Worm (Caenorhabditis elegans): Measurements from ENCODE around the gene M01H9.3.

Gene M01H9.3

DNA sequence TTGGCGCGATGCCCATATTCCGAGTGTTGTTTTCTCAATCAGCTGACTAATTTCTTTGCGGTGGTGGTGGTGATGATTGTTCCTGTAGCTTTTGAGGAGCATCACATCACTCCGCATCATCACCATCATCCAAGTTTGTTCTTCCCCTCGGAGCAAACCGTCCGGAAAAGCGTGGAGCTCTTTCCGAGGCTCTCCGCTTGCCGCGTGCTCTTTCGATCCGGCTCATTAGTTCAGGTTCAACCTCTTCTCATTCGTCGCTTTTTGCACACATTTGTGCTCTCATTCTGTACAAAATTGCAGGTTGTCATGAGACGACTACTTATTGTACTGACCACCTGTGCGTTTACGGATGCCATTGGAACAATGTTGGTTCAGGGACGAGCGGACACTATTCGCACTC is 11.7 kb downstream of the M01H9.3 start, which contains the start of gene M01H9.5:
Gene M01H9.5 (plus strand): TSS at position 301 of the 400 bp plus-strand sequence.
- TF ChIP-seq W03F9.2 (tag; optimal IDR thresholded peaks at IDR 0.05) = no peak
- TF ChIP-seq him-1 (tag; optimal IDR thresholded peaks at IDR 0.05) = no peak
- no peak for TF ChIP-seq dao-5 (tag; optimal IDR thresholded peaks at IDR 0.05)

DNA sequence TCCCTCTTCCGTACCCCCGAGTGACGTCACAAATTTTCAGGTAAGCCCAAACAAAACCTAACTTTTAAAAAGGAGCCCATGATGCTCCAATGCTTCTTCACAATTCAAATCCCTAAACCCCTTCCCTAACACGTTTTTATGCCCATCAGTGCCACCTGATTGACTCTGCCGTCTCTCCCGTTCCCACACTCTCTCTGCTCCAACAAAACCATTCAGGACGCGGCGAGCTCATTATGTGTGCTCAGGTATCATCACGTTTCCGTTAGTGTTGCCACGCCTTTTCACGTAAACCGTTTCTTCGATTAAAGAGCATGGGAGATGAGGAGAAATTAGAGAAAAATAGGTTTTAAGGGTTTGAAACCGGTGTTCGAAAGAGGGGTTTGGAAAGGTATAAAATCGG is 13.7 kb downstream of the M01H9.3 start, which contains the start of gene M01H9.2:
Gene M01H9.2 (minus strand): TSS at position 101 of the 400 bp plus-strand sequence.
- no peak for TF ChIP-seq dao-5 (tag; optimal IDR thresholded peaks at IDR 0.05)
- no peak for TF ChIP-seq him-1 (tag; optimal IDR thresholded peaks at IDR 0.05)
- no peak for TF ChIP-seq W03F9.2 (tag; optimal IDR thresholded peaks at IDR 0.05)

DNA sequence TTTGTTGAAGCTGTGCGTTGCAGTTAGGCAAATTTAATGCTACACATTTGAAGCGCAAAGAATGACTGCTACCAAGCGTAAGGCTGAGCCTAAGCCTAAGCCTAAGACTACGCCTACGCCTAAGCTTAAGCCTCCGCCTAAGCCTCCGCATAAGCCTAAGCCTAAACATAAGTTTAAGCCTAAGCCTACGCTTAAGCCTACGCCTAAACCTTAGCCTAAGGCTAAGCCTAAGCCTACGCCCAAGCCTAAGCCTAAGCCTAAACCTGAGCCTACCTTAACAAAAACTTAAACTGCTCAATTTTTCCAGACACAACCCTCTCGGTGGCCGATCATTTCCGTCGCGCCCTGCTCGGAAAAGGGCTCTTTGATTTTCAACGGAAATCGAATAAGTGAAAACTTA is 17.5 kb downstream of the M01H9.3 start:
- TF ChIP-seq dao-5 (tag; optimal IDR thresholded peaks at IDR 0.05) = no peak
- TF ChIP-seq him-1 (tag; optimal IDR thresholded peaks at IDR 0.05) = no peak
- TF ChIP-seq W03F9.2 (tag; optimal IDR thresholded peaks at IDR 0.05) = no peak

DNA sequence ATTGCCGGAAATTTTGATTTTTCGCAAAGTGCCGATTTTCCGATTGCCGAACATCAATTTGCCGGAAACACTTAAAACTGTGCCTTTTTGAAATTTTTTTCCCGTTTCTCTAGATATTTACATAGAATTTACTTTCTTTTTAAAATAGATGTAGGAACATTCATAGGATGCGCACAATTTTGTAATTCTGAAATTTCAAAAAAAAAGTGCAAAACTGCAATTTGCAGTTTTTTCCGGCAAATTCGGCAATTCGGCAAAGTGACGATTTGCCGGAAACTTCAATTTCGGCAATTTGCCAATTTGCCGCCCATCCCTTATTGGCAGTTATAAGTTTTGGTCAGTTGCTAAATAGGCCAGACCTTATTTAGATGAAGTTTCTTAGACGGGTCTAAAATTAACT is 20.2 kb downstream of the M01H9.3 start:
- no peak for TF ChIP-seq W03F9.2 (tag; optimal IDR thresholded peaks at IDR 0.05)
- no peak for TF ChIP-seq him-1 (tag; optimal IDR thresholded peaks at IDR 0.05)
- no peak for TF ChIP-seq dao-5 (tag; optimal IDR thresholded peaks at IDR 0.05)

DNA sequence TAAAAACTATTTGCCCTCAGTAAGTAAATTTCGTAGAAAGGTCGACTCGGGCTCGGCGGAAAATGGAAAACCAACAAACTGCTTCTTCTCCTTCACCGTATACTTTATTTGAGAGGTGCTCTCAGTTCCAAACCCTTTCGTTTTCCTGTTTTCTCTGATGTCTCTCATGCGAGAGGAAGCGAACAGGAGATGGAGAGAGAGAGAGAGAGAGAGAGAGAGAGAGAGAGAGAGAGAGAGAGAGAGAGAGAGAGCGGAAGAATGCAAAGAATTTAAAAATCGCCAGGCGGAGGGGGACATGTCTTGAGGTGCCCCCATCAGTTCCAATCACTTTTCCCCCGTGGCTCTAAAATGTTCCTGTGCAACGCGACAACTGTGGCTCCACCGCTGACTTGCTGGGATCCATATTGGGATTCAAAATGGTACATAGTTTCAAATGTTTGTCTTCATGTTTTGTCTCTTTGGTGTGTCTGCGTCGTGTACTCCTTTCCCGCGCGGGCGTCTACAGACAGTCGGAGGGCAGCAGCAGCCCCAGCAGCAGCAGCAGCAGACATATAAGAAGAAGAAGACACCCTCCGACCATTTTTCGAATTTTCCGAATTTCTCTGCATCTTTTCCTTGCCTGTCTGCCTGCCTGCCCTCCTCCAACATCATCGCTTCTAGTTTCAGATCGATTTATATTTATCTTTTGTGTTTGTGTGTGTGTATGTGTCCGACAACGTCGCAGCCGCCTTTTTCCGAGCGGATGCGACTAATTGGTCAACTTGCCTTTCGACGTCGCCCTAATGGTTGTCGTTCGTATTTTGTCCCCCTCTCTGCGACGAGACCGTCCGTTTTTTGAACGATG is 22.3 kb downstream of the M01H9.3 start, which contains the start of gene R08C7.11:
Gene R08C7.11 (minus strand): TSS at position 608 of the 844 bp plus-strand sequence.
- no peak for TF ChIP-seq dao-5 (tag; optimal IDR thresholded peaks at IDR 0.05)
- TF ChIP-seq W03F9.2 (tag; optimal IDR thresholded peaks at IDR 0.05) = no peak
- no peak for TF ChIP-seq him-1 (tag; optimal IDR thresholded peaks at IDR 0.05)

DNA sequence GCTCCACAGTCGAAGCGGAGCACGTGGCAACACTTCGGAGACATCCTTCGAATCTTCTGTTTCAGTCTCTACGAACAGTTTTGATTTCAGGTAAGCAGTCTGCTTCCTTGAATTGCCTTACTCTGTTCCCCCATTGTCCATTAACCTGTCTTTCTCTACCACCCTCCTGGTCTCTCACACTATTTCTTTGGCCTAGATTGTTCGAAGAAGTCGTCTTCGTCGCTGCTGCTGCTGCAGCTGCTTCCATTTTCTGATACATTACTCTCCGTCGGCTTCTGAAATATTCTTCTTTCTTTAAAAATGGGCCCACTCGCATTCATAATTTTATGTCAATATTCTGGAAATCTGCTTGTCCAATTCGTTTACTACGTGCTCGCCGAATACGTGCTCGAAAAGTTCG is 25.3 kb downstream of the M01H9.3 start, which contains the start of gene R08C7.1:
Gene R08C7.1 (plus strand): TSS at position 301 of the 400 bp plus-strand sequence.
- TF ChIP-seq dao-5 (tag; optimal IDR thresholded peaks at IDR 0.05) = no peak
- no peak for TF ChIP-seq W03F9.2 (tag; optimal IDR thresholded peaks at IDR 0.05)
- no peak for TF ChIP-seq him-1 (tag; optimal IDR thresholded peaks at IDR 0.05)

DNA sequence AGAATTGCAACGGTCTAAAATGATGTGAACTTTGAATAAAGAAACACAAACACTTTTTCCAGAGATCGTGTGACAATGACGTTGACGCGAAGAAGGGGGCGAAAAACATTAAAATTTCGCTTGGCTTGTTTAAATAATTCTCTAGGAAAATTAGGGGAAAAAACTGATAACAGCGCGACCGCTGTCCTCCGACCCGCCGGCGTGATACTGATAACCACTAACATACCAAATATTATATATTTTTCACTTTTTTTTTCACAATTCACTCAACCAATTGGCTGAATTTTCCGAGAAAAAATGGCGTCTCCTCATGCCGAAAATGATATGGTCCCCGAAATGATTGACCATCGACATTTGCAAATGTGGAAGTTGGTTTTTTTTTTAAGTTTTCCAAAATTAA is 27.0 kb downstream of the M01H9.3 start:
- TF ChIP-seq W03F9.2 (tag; optimal IDR thresholded peaks at IDR 0.05) = no peak
- no peak for TF ChIP-seq dao-5 (tag; optimal IDR thresholded peaks at IDR 0.05)
- TF ChIP-seq him-1 (tag; optimal IDR thresholded peaks at IDR 0.05) = no peak

DNA sequence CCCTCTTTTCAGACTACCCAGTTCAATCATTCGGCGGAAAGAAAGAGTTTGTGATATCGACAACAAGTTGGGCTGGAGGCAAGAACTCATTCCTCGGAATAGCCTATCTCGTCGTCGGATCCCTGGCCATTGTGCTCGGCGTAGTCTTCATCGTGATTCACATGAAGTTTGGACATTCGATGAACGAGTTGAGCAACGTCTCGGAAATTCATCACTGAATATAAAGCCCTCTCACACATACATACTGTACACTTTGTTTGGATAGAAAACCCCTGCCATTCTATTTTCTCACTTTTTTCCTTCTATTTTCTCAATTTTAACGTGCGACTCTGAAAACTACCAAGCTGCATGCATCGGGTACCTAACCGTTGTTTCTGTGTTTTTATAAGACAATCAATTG is 27.4 kb downstream of the M01H9.3 start, which contains the start of gene R08C7.12:
Gene R08C7.12 (plus strand): TSS at position 301 of the 400 bp plus-strand sequence.
- no peak for TF ChIP-seq W03F9.2 (tag; optimal IDR thresholded peaks at IDR 0.05)
- TF ChIP-seq dao-5 (tag; optimal IDR thresholded peaks at IDR 0.05) = no peak
- no peak for TF ChIP-seq him-1 (tag; optimal IDR thresholded peaks at IDR 0.05)

DNA sequence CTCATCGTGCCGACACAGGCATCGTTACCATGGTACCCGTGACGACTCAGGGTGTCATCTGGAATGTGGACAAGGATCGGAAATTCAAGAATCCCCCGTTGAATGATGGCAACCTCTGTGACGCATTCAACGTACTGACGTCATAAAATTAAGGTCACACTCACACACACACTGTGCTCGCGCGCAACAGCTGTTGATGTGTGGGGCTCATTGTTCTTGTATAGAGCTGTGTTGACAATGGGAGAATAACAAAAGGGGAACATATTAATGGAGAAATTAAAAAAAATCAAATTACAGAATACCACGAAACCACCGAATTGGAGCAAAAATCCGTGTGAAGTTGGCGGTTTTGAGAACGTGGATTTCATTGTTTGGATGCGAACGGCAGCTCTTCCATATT is 28.5 kb downstream of the M01H9.3 start:
- no peak for TF ChIP-seq dao-5 (tag; optimal IDR thresholded peaks at IDR 0.05)
- TF ChIP-seq W03F9.2 (tag; optimal IDR thresholded peaks at IDR 0.05) = no peak
- no peak for TF ChIP-seq him-1 (tag; optimal IDR thresholded peaks at IDR 0.05)

DNA sequence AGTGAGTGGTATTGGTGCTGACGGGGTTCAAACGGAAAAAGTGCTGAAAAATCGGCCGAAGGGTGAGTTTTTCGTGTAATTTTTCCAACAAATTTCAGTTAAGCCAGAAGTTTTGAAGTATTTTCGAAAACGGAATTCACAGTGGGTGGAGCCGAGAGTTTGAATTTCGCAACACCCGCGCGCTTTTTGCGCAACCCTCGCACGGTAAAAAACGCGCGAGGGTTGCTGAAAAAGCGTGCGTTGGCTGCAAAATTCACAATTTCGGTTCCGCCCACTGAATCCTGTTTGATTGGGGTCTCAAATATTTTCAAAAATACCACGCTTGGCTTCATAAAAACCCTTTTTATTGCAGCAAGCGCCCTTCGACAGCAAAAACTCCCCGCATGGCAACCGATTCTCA is 29.5 kb downstream of the M01H9.3 start:
- no peak for TF ChIP-seq W03F9.2 (tag; optimal IDR thresholded peaks at IDR 0.05)

DNA sequence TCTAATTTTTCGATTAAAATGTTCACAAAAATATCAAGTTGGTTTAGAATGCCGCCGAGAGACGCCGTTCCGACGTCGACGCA is 29.7 kb downstream of the M01H9.3 start, which contains the start of gene chat-1:
Gene chat-1 (plus strand): TSS at position 48 of the 83 bp plus-strand sequence.
- TF ChIP-seq him-1 (tag; optimal IDR thresholded peaks at IDR 0.05) = no peak
- no peak for TF ChIP-seq dao-5 (tag; optimal IDR thresholded peaks at IDR 0.05)
- TF ChIP-seq W03F9.2 (tag; optimal IDR thresholded peaks at IDR 0.05) = no peak

DNA sequence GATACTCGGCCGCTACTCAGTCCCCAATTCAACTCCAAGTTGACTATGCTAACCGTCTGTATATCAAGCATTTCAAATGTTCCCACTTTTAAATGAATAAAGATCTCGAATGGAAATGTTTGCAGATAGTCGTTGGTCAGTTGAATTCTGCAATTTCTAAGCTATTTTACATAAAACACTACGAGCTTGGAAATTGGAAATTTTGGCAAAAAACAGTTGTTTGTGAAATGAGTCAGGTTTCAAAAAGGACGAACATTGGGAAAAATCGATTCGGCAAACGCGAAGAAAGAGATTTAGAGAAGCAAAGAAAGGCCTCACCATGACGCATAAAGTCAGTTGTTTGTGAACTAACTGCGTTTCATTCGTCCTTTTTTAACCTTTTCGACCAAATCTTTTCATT is 30.0 kb downstream of the M01H9.3 start:
- no peak for TF ChIP-seq W03F9.2 (tag; optimal IDR thresholded peaks at IDR 0.05)
- TF ChIP-seq dao-5 (tag; optimal IDR thresholded peaks at IDR 0.05) = no peak
- TF ChIP-seq him-1 (tag; optimal IDR thresholded peaks at IDR 0.05) = no peak

DNA sequence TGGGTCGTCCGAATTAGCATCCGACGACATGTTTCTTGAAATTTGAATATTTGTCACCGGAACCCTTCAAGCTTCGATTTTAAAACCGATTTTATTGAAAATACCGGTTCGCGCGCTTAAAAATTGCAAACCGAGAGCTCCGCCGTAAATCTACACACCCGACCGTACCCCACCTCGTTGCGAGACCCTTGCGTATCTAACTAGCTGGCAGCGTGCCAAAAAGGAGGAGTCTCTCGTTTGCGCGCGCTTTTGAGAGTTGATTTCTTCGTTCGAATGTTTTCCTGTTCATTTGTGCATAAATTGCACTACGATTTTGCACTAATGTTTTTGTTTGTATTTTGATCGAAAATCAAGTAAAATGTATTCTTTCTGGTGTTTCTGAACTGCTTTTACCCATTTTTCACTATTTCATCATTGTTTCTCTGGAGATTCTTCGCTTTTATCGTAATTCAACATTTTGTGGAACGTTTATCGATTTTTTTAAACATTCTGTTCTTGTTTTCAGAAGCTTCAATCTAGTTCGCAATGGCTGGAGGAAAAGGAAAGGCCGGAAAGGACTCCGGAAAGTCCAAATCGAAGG is 31.1 kb downstream of the M01H9.3 start, which contains the start of the genes wapl-1 and htz-1:
Gene wapl-1 (minus strand): TSS at position 30 of the 580 bp plus-strand sequence.
Gene htz-1 (plus strand): TSS at position 506 of the 580 bp plus-strand sequence.
- TF ChIP-seq dao-5 (tag; optimal IDR thresholded peaks at IDR 0.05) (no peak), W03F9.2 (tag; optimal IDR thresholded peaks at IDR 0.05) (peak; percentile 96), him-1 (tag; optimal IDR thresholded peaks at IDR 0.05) (peak; percentile 43)

DNA sequence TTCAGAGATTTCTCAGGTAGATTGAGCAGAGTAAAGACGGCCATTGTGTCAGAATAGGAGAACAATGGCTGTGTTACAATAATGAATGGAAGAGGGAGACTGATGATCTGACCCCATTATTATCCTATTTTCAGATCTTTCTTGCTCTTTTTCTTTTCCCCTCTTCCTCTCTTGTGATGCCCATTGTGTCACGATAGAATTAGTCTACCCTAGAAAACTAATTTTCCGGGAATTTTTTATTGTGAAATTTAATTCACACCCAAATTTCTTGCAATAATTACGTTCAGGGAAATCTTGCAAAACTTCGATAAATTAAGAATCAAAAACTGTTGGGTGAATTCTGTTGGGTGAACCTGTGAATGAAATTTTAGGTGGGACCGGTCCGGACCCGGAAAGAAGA is 35.8 kb downstream of the M01H9.3 start, which contains the start of gene fbxb-75:
Gene fbxb-75 (minus strand): TSS at position 101 of the 400 bp plus-strand sequence.
- TF ChIP-seq dao-5 (tag; optimal IDR thresholded peaks at IDR 0.05) (no peak), W03F9.2 (tag; optimal IDR thresholded peaks at IDR 0.05) (no peak), him-1 (tag; optimal IDR thresholded peaks at IDR 0.05) (no peak)

Data from whole organism, L4/young adult.